Worm (Caenorhabditis elegans): ENCODE data around the gene acdh-2.

DNA sequence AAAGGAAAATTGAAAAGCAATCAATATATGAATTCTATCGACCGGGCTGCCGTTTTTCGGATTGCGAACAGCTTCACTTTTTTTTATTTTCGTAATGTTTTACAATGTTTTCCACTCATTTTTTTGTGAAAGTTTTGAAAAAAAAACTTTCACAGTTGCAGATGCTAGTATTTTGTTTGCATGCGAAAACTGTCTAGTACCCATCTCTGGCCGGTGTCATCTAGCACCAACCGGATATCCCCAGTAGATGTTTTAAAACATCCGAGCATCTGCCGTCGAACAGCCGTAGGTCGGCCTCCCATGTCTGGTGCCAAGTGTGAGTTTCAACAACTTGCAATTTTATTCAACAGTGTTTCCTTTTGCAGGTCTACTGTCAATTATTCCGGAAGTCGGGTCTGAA, 25.9 kb downstream of the acdh-2 start, which contains the start of gene ZK177.12:
- TF ChIP-seq nhr-2 (tag; optimal IDR thresholded peaks at IDR 0.05) (no peak), ces-1 (GFP tag; optimal IDR thresholded peaks at IDR 0.05) (no peak), ztf-11 (tag; optimal IDR thresholded peaks at IDR 0.05) (no peak), ceh-39 (tag; optimal IDR thresholded peaks at IDR 0.05) (no peak), unc-39 (tag; optimal IDR thresholded peaks at IDR 0.05) (no peak), nhr-12 (tag; optimal IDR thresholded peaks at IDR 0.05) (no peak), unc-62 (GFP tag; optimal IDR thresholded peaks at IDR 0.05) (no peak), nhr-28 (tag; optimal IDR thresholded peaks at IDR 0.05) (no peak), lsy-2 (tag; optimal IDR thresholded peaks at IDR 0.05) (no peak), ceh-43 (GFP tag; optimal IDR thresholded peaks at IDR 0.05) (no peak), elt-1 (tag; optimal IDR thresholded peaks at IDR 0.05; ENCODE audit: borderline replicate concordance, insufficient read depth) (no peak), mab-5 (tag; optimal IDR thresholded peaks at IDR 0.05) (no peak)
